Fruit fly (Drosophila melanogaster) whole organism, embryonic: ENCODE data around the gene AstCC.

Source experiments
- ATbp ChIP-seq: fragments of 200-800 bp; sonication (Bioruptor generic); optimal IDR thresholded peaks from 2 replicates; lab custom pipeline; 2017; ENCODE audit warnings: missing biosample characterization, mild to moderate bottlenecking, missing genetic modification characterization, missing genetic modification reagents
- Antp ChIP-seq: fragments of 200-800 bp; sonication (Bioruptor generic); optimal IDR thresholded peaks from 3 replicates; lab custom pipeline; 2016; ENCODE audit warnings: missing biosample characterization, missing genetic modification characterization
- CG10366 ChIP-seq: fragments of 200-800 bp; sonication (Bioruptor generic); IDR thresholded peaks from 2 replicates; pipeline ENCODE4 v1.3.6; 2022; ENCODE audit warnings: missing biosample characterization, missing genetic modification characterization
- CG11456 ChIP-seq: fragments of 200-800 bp; sonication (Bioruptor generic); IDR thresholded peaks from 3 replicates; pipeline ENCODE4 v1.3.6; 2022; ENCODE audit warnings: missing biosample characterization, missing genetic modification characterization
- CG12219 ChIP-seq: fragments of 200-800 bp; sonication (Bioruptor generic); optimal IDR thresholded peaks from 3 replicates; lab custom pipeline; 2018; ENCODE audit warnings: missing biosample characterization, mild to moderate bottlenecking, missing genetic modification characterization
- CG15073 ChIP-seq: fragments of 200-800 bp; sonication (Bioruptor generic); optimal IDR thresholded peaks from 2 replicates; lab custom pipeline; 2016; ENCODE audit warnings: missing biosample characterization, missing genetic modification characterization
- CG1529 ChIP-seq: fragments of 200-800 bp; sonication (Bioruptor generic); optimal IDR thresholded peaks from 3 replicates; lab custom pipeline; 2018; ENCODE audit warnings: missing biosample characterization, missing genetic modification characterization
- CG15514 ChIP-seq: fragments of 200-800 bp; sonication (Bioruptor generic); optimal IDR thresholded peaks from 3 replicates; lab custom pipeline; 2017; ENCODE audit warnings: missing biosample characterization, missing genetic modification characterization, mild to moderate bottlenecking, moderate library complexity, missing genetic modification reagents
- CG16815 ChIP-seq: fragments of 200-800 bp; sonication (Bioruptor generic); optimal IDR thresholded peaks from 3 replicates; lab custom pipeline; 2017; ENCODE audit warnings: missing biosample characterization, mild to moderate bottlenecking, missing genetic modification characterization
- CG17359 ChIP-seq: fragments of 200-800 bp; sonication (Bioruptor generic); optimal IDR thresholded peaks from 3 replicates; lab custom pipeline; 2018; ENCODE audit warnings: missing biosample characterization, mild to moderate bottlenecking, missing genetic modification characterization, moderate library complexity
- CG17385 ChIP-seq: fragments of 200-800 bp; sonication (Bioruptor generic); optimal IDR thresholded peaks from 3 replicates; lab custom pipeline; 2018; ENCODE audit warnings: missing biosample characterization, mild to moderate bottlenecking, missing genetic modification characterization
- CG1832 ChIP-seq: fragments of 200-800 bp; sonication (Bioruptor generic); optimal IDR thresholded peaks from 2 replicates; lab custom pipeline; 2017; ENCODE audit warnings: missing biosample characterization, mild to moderate bottlenecking, missing genetic modification characterization, inconsistent platforms
- CG18764 ChIP-seq: fragments of 200-800 bp; sonication (Bioruptor generic); optimal IDR thresholded peaks from 3 replicates; lab custom pipeline; 2016; ENCODE audit warnings: missing biosample characterization, missing genetic modification characterization
- CG2116 ChIP-seq: fragments of 200-800 bp; sonication (Bioruptor generic); optimal IDR thresholded peaks from 3 replicates; lab custom pipeline; 2018; ENCODE audit warnings: missing biosample characterization, mild to moderate bottlenecking, missing genetic modification characterization
- CG2120 ChIP-seq: fragments of 200-800 bp; sonication (Bioruptor generic); optimal IDR thresholded peaks from 3 replicates; lab custom pipeline; 2016; ENCODE audit warnings: missing biosample characterization, missing genetic modification characterization
- CG33213 ChIP-seq: fragments of 200-800 bp; sonication (Bioruptor generic); optimal IDR thresholded peaks from 3 replicates; lab custom pipeline; 2016; ENCODE audit warnings: missing biosample characterization, missing genetic modification characterization
- CG34422 ChIP-seq: fragments of 200-800 bp; sonication (Bioruptor generic); IDR thresholded peaks from 3 replicates; pipeline ENCODE4 v1.3.6; 2022; ENCODE audit warnings: missing biosample characterization, missing genetic modification characterization
- CG7556 ChIP-seq: fragments of 200-800 bp; sonication (Bioruptor generic); optimal IDR thresholded peaks from 2 replicates; lab custom pipeline; 2017; ENCODE audit warnings: missing biosample characterization, mild to moderate bottlenecking, missing genetic modification characterization
- CG8281 ChIP-seq: fragments of 200-800 bp; sonication (Bioruptor generic); optimal IDR thresholded peaks from 2 replicates; lab custom pipeline; 2018; ENCODE audit warnings: missing biosample characterization, mild to moderate bottlenecking, missing genetic modification characterization, moderate library complexity
- CG8765 ChIP-seq: fragments of 200-800 bp; sonication (Bioruptor generic); IDR thresholded peaks from 2 replicates; pipeline ENCODE4 v1.3.6; 2022; ENCODE audit warnings: missing biosample characterization, missing genetic modification characterization
- CHES-1-like ChIP-seq: fragments of 200-800 bp; sonication (Bioruptor generic); optimal IDR thresholded peaks from 2 replicates; lab custom pipeline; 2016; ENCODE audit warnings: missing biosample characterization, missing genetic modification characterization
- Dip2 ChIP-seq: fragments of 200-800 bp; sonication (Bioruptor generic); IDR thresholded peaks from 2 replicates; pipeline ENCODE4 v1.3.6; 2022; ENCODE audit warnings: missing biosample characterization, missing genetic modification characterization
- HLH4C ChIP-seq: fragments of 200-800 bp; sonication (Bioruptor generic); IDR thresholded peaks from 3 replicates; pipeline ENCODE4 v1.3.6; 2022; ENCODE audit warnings: missing biosample characterization, missing genetic modification characterization; ENCODE audit not compliant: partially characterized antibody
- Hr78 ChIP-seq, 2 experiments: fragments of 200-800 bp in 1 of 2; fragments of >200 bp in 1 of 2; sonication (Bioruptor generic) in 1 of 2; optimal IDR thresholded peaks; 2 replicates each; lab custom pipeline; 2017 to 2019; ENCODE audit warnings: missing biosample characterization in 2 of 2, missing genetic modification characterization in 2 of 2, mild to moderate bottlenecking in 1 of 2, moderate library complexity in 1 of 2
- Opbp ChIP-seq: fragments of 200-800 bp; sonication (Bioruptor generic); IDR thresholded peaks from 3 replicates; pipeline ENCODE4 v1.3.6; 2022; ENCODE audit warnings: missing biosample characterization, missing genetic modification characterization; ENCODE audit not compliant: partially characterized antibody
- Spps ChIP-seq: fragments of 200-800 bp; sonication (Bioruptor generic); optimal IDR thresholded peaks from 2 replicates; lab custom pipeline; 2018; ENCODE audit warnings: missing biosample characterization, mild to moderate bottlenecking, missing genetic modification characterization
- Ssrp ChIP-seq: fragments of 200-800 bp; sonication (Bioruptor generic); optimal IDR thresholded peaks from 2 replicates; lab custom pipeline; 2018; ENCODE audit warnings: missing biosample characterization, mild to moderate bottlenecking, missing genetic modification characterization, moderate library complexity
- Xrp1 ChIP-seq: fragments of 200-800 bp; sonication (Bioruptor generic); IDR thresholded peaks from 2 replicates; pipeline ENCODE4 v1.3.6; 2022; ENCODE audit warnings: missing biosample characterization, missing genetic modification characterization
- bigmax ChIP-seq: fragments of 200-800 bp; sonication (Bioruptor generic); optimal IDR thresholded peaks from 2 replicates; lab custom pipeline; 2018; ENCODE audit warnings: missing biosample characterization, mild to moderate bottlenecking, missing genetic modification characterization
- cg ChIP-seq: fragments of 200-800 bp; sonication (Bioruptor generic); optimal IDR thresholded peaks from 3 replicates; lab custom pipeline; 2019; ENCODE audit warnings: missing biosample characterization, mild to moderate bottlenecking, missing genetic modification characterization, moderate library complexity
- chinmo ChIP-seq: fragments of 200-800 bp; sonication (Bioruptor generic); IDR thresholded peaks from 4 replicates; pipeline ENCODE4 v1.3.6; 2022; ENCODE audit warnings: missing biosample characterization, missing genetic modification characterization; ENCODE audit not compliant: partially characterized antibody
- crol ChIP-seq: fragments of 200-800 bp; sonication (Bioruptor generic); IDR thresholded peaks from 2 replicates; pipeline ENCODE4 v1.3.6; 2022; ENCODE audit warnings: missing biosample characterization, missing genetic modification characterization
- crp ChIP-seq, 2 experiments: fragments of 200-800 bp; sonication (Bioruptor generic); optimal IDR thresholded peaks; 2 replicates in 1 of 2; 3 replicates in 1 of 2; lab custom pipeline; 2017; ENCODE audit warnings: missing biosample characterization in 2 of 2, missing genetic modification characterization in 2 of 2, mild to moderate bottlenecking in 1 of 2, moderate library complexity in 1 of 2
- dmrt99B ChIP-seq: fragments of 200-800 bp; sonication (Bioruptor generic); optimal IDR thresholded peaks from 2 replicates; lab custom pipeline; 2018; ENCODE audit warnings: missing biosample characterization, mild to moderate bottlenecking, missing genetic modification characterization, moderate library complexity
- eve ChIP-seq, 2 experiments: fragments of >200 bp; optimal IDR thresholded peaks; 2 replicates each; lab custom pipeline; 2017; ENCODE audit warnings: missing biosample characterization in 2 of 2, missing genetic modification characterization in 2 of 2
- fd64A ChIP-seq: fragments of 200-800 bp; sonication (Bioruptor generic); optimal IDR thresholded peaks from 3 replicates; lab custom pipeline; 2018; ENCODE audit warnings: missing biosample characterization, mild to moderate bottlenecking, missing genetic modification characterization
- hbn ChIP-seq: fragments of 200-800 bp; sonication (Bioruptor generic); IDR thresholded peaks from 2 replicates; pipeline ENCODE4 v1.3.6; 2022; ENCODE audit warnings: missing biosample characterization, missing genetic modification characterization; ENCODE audit not compliant: partially characterized antibody
- her ChIP-seq: fragments of 200-800 bp; sonication (Bioruptor generic); optimal IDR thresholded peaks from 2 replicates; lab custom pipeline; 2016; ENCODE audit warnings: missing biosample characterization, missing genetic modification characterization
- klu ChIP-seq: fragments of 200-800 bp; sonication (Bioruptor generic); IDR thresholded peaks from 2 replicates; pipeline ENCODE4 v1.3.6; 2022; ENCODE audit warnings: missing biosample characterization, missing genetic modification characterization
- kni ChIP-seq: fragments of 200-800 bp; sonication (Bioruptor generic); optimal IDR thresholded peaks from 3 replicates; lab custom pipeline; 2017; ENCODE audit warnings: mild to moderate bottlenecking, missing biosample characterization, missing genetic modification reagents, missing genetic modification characterization
- lilli ChIP-seq: fragments of 200-800 bp; sonication (Bioruptor generic); optimal IDR thresholded peaks from 3 replicates; lab custom pipeline; 2016; ENCODE audit warnings: missing biosample characterization, missing genetic modification characterization
- luna ChIP-seq: fragments of 200-800 bp; sonication (Bioruptor generic); optimal IDR thresholded peaks from 2 replicates; lab custom pipeline; 2016; ENCODE audit warnings: missing biosample characterization, missing genetic modification characterization
- row ChIP-seq: fragments of 200-800 bp; sonication (Bioruptor generic); IDR thresholded peaks from 3 replicates; pipeline ENCODE4 v1.3.6; 2022; ENCODE audit warnings: missing biosample characterization, missing genetic modification characterization
- salm ChIP-seq: fragments of 200-800 bp; sonication (Bioruptor generic); optimal IDR thresholded peaks from 2 replicates; lab custom pipeline; 2018; ENCODE audit warnings: missing biosample characterization, mild to moderate bottlenecking, missing genetic modification characterization
- sisA ChIP-seq: fragments of 200-800 bp; sonication (Bioruptor generic); IDR thresholded peaks from 2 replicates; pipeline ENCODE4 v1.3.6; 2022; ENCODE audit warnings: missing biosample characterization, missing genetic modification characterization
- slbo ChIP-seq: fragments of 200-800 bp; sonication (Bioruptor generic); IDR thresholded peaks from 2 replicates; pipeline ENCODE4 v1.3.6; 2022; ENCODE audit warnings: missing biosample characterization, missing genetic modification characterization
- tio ChIP-seq: fragments of 200-800 bp; sonication (Bioruptor generic); optimal IDR thresholded peaks from 2 replicates; lab custom pipeline; 2017; ENCODE audit warnings: missing biosample characterization, missing genetic modification characterization, inconsistent platforms
- vvl ChIP-seq: fragments of 200-800 bp; sonication (Bioruptor generic); IDR thresholded peaks from 2 replicates; pipeline ENCODE4 v1.3.6; 2022; ENCODE audit warnings: missing biosample characterization, missing genetic modification characterization

The AstCC gene

DNA sequence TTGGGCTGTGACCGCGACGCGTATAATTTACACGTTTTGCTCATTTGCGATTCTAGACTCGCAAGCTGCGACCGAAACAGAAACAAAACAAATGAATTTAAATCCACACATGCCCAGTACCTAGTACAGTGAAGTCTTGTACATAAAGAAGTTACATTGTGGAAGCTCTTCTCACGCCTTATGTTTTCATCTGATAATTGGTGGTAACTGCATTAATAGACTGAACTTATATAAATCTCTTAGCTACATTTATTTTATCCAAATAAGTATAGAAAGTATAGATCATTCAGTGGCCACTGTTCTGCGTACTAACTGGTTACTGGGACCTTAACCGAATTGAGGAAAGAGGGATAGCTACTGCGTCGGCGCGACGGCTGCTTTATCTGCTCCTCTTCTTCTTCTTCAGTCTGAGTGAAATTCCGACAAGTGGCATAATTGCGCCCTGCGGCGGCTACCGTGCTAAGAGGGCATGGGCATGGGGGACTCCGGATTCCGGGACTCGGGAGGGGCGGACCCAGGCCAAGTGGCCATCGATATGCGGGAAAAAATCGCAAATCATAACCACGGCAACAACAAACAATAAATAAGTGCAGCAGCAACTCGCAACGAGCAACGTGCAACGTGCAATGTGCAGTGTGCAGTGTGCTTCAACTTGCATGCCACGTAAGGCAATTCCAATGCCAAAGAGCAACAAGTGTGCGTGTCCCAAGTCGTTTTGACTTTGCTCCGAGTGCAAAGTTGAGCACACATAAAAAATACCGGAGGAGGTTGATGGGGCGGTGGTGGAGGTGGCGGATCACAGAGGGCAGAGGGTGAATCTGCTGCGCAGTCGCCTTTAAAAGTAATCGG is 33.2 kb downstream of the AstCC start (continued):
- TF ChIP-seq CG10366 (GFP tag; lab: Robert Waterston, UW) = no peak
- no peak for TF ChIP-seq fd64A (GFP tag; lab: Kevin White, UChicago)
- TF ChIP-seq klu (GFP tag; lab: Robert Waterston, UW) = 0 out of 2 replicates have a peak, but pooled peaks have one; percentile 17
- TF ChIP-seq CG34422 (GFP tag; lab: Robert Waterston, UW) = no peak
- TF ChIP-seq Antp (GFP tag; lab: Kevin White, UChicago) = no peak
- no peak for TF ChIP-seq CG16815 (GFP tag; lab: Kevin White, UChicago)
- no peak for TF ChIP-seq Spps (tag; lab: Kevin White, UChicago)
- no peak for TF ChIP-seq bigmax
- no peak for TF ChIP-seq CG33213 (GFP tag; lab: Kevin White, UChicago)
- TF ChIP-seq lilli (GFP tag; lab: Kevin White, UChicago) = no peak
- no peak for TF ChIP-seq salm (tag; lab: Kevin White, UChicago)
- no peak for TF ChIP-seq Xrp1
- TF ChIP-seq cg (GFP tag; lab: Kevin White, UChicago) = no peak
- TF ChIP-seq dmrt99B = no peak
- TF ChIP-seq CG7556 = no peak
- no peak for TF ChIP-seq tio (GFP tag; lab: Kevin White, UChicago)
- TF ChIP-seq CG12219 = no peak
- no peak for TF ChIP-seq hbn
- no peak for TF ChIP-seq CG1529 (GFP tag; lab: Kevin White, UChicago)
- no peak for TF ChIP-seq eve (GFP tag; optimal IDR thresholded peaks at IDR 0.05; lab: Kevin White, UChicago)
- TF ChIP-seq CG8765 = no peak
- no peak for TF ChIP-seq sisA (GFP tag; lab: Robert Waterston, UW)
- no peak for TF ChIP-seq CG2120
- no peak for TF ChIP-seq Hr78 (GFP tag; optimal IDR thresholded peaks at IDR 0.05; lab: Kevin White, UChicago)
- TF ChIP-seq her (GFP tag; lab: Kevin White, UChicago) = no peak
- TF ChIP-seq CG15514 (GFP tag; lab: Kevin White, UChicago) = no peak
- TF ChIP-seq CG11456 (GFP tag; lab: Robert Waterston, UW) = 0 out of 3 replicates have a peak, but pooled peaks have one; percentile 37
- TF ChIP-seq, all 482 proteins: peak for 9

DNA sequence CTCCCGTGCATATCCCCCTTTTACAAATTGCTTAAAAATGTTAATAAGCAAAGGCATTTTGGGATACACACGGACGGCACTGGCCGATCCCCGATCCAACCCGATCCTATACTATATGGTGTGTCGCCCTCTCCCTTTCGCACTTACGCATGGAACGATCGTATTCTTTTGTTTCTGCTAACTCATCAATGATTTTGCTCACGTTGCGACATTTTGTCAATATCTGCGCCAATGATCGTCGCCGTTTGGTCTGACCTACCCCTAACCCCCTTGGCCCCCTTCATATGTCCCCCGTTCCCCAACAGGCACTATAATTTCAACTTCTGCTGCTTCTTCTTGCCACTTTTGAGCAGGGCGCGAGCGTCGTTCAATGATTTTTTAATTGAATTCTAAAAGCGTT is 35.3 kb downstream of the AstCC start:
- TF ChIP-seq CG15514 (GFP tag; lab: Kevin White, UChicago) = no peak
- TF ChIP-seq CG17385 (GFP tag; lab: Kevin White, UChicago) = peak; percentile 15
- peak; percentile 52 for TF ChIP-seq CG8281 (tag; lab: Kevin White, UChicago)
- peak; percentile 29 for TF ChIP-seq kni (GFP tag; lab: Kevin White, UChicago)
- no peak for TF ChIP-seq crp (GFP tag; optimal IDR thresholded peaks at IDR 0.05; lab: Kevin White, UChicago)
- TF ChIP-seq crol (GFP tag; lab: Robert Waterston, UW) = peak; percentile 59
- TF ChIP-seq chinmo (GFP tag; lab: Robert Waterston, UW) = 0 out of 4 replicates have a peak, but pooled peaks have one; percentile 11
- TF ChIP-seq CG2116 (GFP tag; lab: Kevin White, UChicago) = no peak
- TF ChIP-seq slbo = no peak
- TF ChIP-seq vvl (GFP tag; lab: Robert Waterston, UW) = peak; percentile 59

- TF ChIP-seq luna (no peak), CG17359 (tag; lab: Kevin White, UChicago) (no peak), row (no peak), HLH4C (no peak), Opbp (no peak), CG18764 (no peak), CHES-1-like (GFP tag; lab: Kevin White, UChicago) (no peak), Ssrp (tag; lab: Kevin White, UChicago) (no peak), CG1832 (no peak), Dip2 (GFP tag; lab: Robert Waterston, UW) (no peak), ATbp (GFP tag; lab: Kevin White, UChicago) (no peak), CG15073 (GFP tag; lab: Kevin White, UChicago) (no peak)
Measured at dm6 chr2L:11048307-11048706, 36.7 kb downstream of the AstCC start.
